Worm (Caenorhabditis elegans) whole organism, L4/young adult: Measurements from ENCODE around the gene str-5.

ENCODE experiments used
- dao-5 ChIP-seq: sonication (generic microtip); optimal IDR thresholded peaks from 2 replicates; lab custom pipeline; 2016; ENCODE audit warnings: missing genotype, missing genetic modification characterization, moderate library complexity, missing compliant biosample characterization
- him-1 ChIP-seq: sonication (generic microtip); optimal IDR thresholded peaks from 2 replicates; lab custom pipeline; 2016; ENCODE audit warnings: missing genotype, missing genetic modification reagents, missing genetic modification characterization, missing compliant biosample characterization

DNA sequence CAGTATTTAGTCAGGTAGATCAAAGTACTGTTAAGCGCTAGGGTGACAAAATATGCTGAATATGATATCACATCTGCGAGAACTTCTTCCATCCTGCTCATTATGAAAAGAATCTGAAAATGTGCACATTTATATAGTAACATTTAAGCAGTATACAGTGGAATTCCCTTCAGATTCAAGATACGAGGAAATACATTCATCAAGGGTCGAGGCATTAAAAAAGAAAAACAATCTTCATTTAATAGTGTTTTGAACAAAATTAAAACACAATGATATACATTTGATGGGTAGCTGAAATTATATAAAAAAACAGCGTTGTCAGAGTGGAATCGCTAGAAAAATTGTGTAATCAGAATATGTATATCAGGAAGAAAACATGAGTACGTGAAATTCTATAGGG is 17.3 kb upstream of the str-5 start, which contains the start of gene str-27:
- TF ChIP-seq dao-5 (no peak), him-1 (tag; lab: Kevin White, UChicago) (no peak)
